Fruit fly (Drosophila melanogaster): ENCODE measurements around the gene SPoCk.
"Not testable (repeated sequence)": the region's sequence is repeated elsewhere in the genome, so short reads cannot be mapped to it uniquely, and the experiment has no call there.

SPoCk gene

dm6 chr3L:22720694-22721270 lies 28.5 kb upstream of the SPoCk start, which contains the start of gene mael:
Gene mael, plus strand, starts transcription at chr3L:22721203.
- not testable (repeated sequence) for TF ChIP-seq sv (GFP tag; optimal IDR thresholded peaks at IDR 0.05); dl (GFP tag; optimal IDR thresholded peaks at IDR 0.05; ENCODE audit: insufficient read depth in 1 of 2, partially characterized antibody in 2 of 2); dmrt93B (GFP tag; optimal IDR thresholded peaks at IDR 0.05)

DNA sequence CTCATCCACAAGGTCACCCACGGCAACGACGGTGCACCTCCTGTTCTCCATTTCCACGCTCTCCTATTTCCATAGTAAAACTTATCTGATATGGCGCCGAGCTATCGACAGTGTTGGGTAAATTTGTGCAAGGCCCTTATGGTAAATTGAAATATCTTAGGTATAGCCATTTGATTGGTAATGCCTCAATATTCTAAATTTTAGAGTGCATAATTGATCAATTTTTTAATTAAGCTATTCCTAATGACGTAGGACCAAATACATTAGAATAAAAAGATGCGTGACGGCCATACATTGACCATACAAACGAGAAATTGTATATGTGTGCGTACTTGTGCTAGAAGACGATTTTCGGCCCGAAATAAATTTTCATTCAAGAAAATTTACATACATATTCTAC lies 27.3 kb upstream of the SPoCk start, which contains the start of gene CG14451:
Gene CG14451 (minus strand): TSS at position 101 of the 400 bp plus-strand sequence.
- TF ChIP-seq Vsx2 (GFP tag; optimal IDR thresholded peaks at IDR 0.05; ENCODE audit: partially characterized antibody) = no peak
- TF ChIP-seq h (GFP tag; optimal IDR thresholded peaks at IDR 0.05) = no peak

DNA sequence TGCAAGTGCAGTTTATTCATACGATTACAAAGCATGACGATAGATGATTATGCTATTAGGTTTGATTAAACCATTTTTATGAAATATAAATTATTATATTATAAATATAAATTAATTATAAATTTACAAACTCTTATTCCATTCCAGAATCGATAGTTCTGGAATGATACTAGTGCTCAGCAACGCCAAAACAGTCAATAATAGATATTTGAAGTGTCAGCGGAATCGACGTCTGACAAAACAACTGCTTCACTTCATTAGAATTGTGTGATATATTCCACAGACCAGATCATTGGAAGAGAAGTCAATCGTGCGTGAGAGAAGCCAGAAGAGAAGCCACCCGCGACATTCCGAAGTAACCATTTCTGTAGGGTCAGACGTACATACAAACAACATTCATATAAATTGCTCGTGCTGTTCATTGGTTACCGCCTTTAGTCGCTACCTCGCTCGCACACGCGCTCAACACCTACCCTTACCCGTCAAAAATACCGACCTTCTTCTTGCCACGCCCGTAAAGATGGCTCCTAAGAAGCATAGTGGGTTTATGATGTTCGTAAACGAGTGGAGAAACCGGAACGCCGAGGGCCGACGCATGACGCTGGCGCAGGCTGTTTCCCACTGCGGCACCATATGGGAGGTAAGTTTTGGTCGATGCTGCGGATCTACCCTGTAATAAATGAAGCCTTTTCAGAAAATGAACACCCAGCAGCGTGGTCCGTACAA lies 25.0 kb upstream of the SPoCk start:
- TF ChIP-seq OdsH (GFP tag; optimal IDR thresholded peaks at IDR 0.05) (no peak), usp (GFP tag; optimal IDR thresholded peaks at IDR 0.05) (no peak), Abd-B (GFP tag; optimal IDR thresholded peaks at IDR 0.05) (no peak), h (GFP tag; optimal IDR thresholded peaks at IDR 0.05) (no peak), Jra (GFP tag; optimal IDR thresholded peaks at IDR 0.05) (no peak)

DNA sequence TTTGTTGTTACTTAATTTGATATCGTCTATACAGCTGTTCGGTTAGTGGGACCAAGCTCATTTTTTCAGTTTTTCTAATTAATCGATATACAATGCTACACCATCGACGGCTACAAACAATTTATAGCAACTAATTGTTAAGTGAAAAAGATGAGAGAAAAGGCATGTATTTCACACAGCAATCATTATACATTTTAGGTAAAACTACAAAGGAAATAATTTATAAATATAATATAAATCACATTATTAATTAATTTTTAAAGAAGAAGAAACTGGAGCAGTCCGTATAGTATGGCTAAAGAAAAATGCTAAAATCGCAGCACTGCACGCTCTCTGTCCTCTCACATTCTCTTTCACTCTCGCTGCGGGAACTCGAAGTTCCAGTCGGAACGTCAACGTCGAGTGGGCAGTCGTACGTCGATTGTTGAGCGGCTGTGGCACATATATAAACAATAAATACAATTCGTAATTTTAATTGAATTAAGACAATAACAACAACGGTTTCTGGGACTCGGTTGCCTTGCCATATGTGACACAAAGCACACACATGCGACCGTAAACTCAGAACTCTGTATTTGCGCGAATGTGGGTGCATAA lies 21.4 kb upstream of the SPoCk start, which contains the start of the genes CG14450 and CG11367:
Gene CG14450 (minus strand): TSS at position 51 of the 597 bp plus-strand sequence.
Gene CG11367 (plus strand): TSS at position 373 of the 597 bp plus-strand sequence.
- TF ChIP-seq HLH106 (tag; optimal IDR thresholded peaks at IDR 0.05) = peak; percentile 30
- peak; percentile 2 to 55 for TF ChIP-seq dl (GFP tag; optimal IDR thresholded peaks at IDR 0.05; ENCODE audit: insufficient read depth in 1 of 2, partially characterized antibody in 2 of 2)
- TF ChIP-seq Rel (GFP tag; optimal IDR thresholded peaks at IDR 0.05) = no peak
- peak; percentile 33 for TF ChIP-seq Rel (tag; optimal IDR thresholded peaks at IDR 0.05)
- peak; percentile 10 for TF ChIP-seq CG9705 (GFP tag; optimal IDR thresholded peaks at IDR 0.05)
- no peak for TF ChIP-seq N (GFP tag; optimal IDR thresholded peaks at IDR 0.05)
- TF ChIP-seq Vsx2 (GFP tag; optimal IDR thresholded peaks at IDR 0.05; ENCODE audit: partially characterized antibody) = peak; percentile 79
- TF ChIP-seq sv (GFP tag; optimal IDR thresholded peaks at IDR 0.05) = no peak
- peak; percentile 74 for TF ChIP-seq Dif (GFP tag; optimal IDR thresholded peaks at IDR 0.05; ENCODE audit: partially characterized antibody)
- no peak for TF ChIP-seq OdsH (GFP tag; optimal IDR thresholded peaks at IDR 0.05)
- TF ChIP-seq h (GFP tag; optimal IDR thresholded peaks at IDR 0.05) = peak; percentile 52
- TF ChIP-seq woc (GFP tag; optimal IDR thresholded peaks at IDR 0.05) = peak; percentile 64
- TF ChIP-seq Hr83 (GFP tag; optimal IDR thresholded peaks at IDR 0.05; ENCODE audit: poor library complexity, severe bottlenecking) = peak; percentile 33
- TF ChIP-seq sage (GFP tag; optimal IDR thresholded peaks at IDR 0.05) = peak; percentile 35
- peak; percentile 95 for TF ChIP-seq Myc (optimal IDR thresholded peaks at IDR 0.05)

- TF ChIP-seq CG9705 (GFP tag; optimal IDR thresholded peaks at IDR 0.05) (no peak), Hr83 (GFP tag; optimal IDR thresholded peaks at IDR 0.05; ENCODE audit: poor library complexity, severe bottlenecking) (no peak), Myc (optimal IDR thresholded peaks at IDR 0.05) (no peak), tai (GFP tag; optimal IDR thresholded peaks at IDR 0.05) (no peak), dmrt93B (GFP tag; optimal IDR thresholded peaks at IDR 0.05) (no peak), Dif (GFP tag; optimal IDR thresholded peaks at IDR 0.05; ENCODE audit: partially characterized antibody) (no peak), Vsx2 (GFP tag; optimal IDR thresholded peaks at IDR 0.05; ENCODE audit: partially characterized antibody) (no peak), Rel (GFP tag; optimal IDR thresholded peaks at IDR 0.05) (no peak), Rel (tag; optimal IDR thresholded peaks at IDR 0.05) (no peak), sv (GFP tag; optimal IDR thresholded peaks at IDR 0.05) (no peak), CG32264 (GFP tag; optimal IDR thresholded peaks at IDR 0.05) (no peak), Sp1 (GFP tag; optimal IDR thresholded peaks at IDR 0.05) (no peak), dl (GFP tag; optimal IDR thresholded peaks at IDR 0.05; ENCODE audit: insufficient read depth in 1 of 2, partially characterized antibody in 2 of 2) (no peak), psq (GFP tag; optimal IDR thresholded peaks at IDR 0.05) (no peak), sage (GFP tag; optimal IDR thresholded peaks at IDR 0.05) (no peak), h (GFP tag; optimal IDR thresholded peaks at IDR 0.05) (no peak), Hr78 (GFP tag; optimal IDR thresholded peaks at IDR 0.05) (no peak)
Measured at dm6 chr3L:22729466-22729865, 19.8 kb upstream of the SPoCk start, which contains the start of gene CG32454. Gene CG32454, plus strand, starts transcription at chr3L:22729766.

DNA sequence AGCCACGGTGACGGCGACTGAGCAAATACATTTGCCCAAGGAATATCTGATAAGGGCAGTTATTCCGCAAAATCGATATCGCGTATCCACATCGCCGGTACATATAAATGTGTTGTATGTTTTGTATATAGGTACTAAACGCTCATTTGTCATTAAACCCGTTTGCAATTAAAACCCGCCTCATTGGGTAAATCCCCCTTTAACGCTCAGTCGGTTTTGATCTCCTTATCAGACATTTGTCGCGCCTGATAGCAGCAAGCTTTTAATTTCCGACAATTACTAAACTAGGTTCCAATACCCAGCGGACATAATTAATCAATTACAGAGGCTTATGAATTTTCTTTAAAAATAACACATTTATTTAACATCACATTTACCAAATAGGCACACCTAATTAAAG lies 17.9 kb upstream of the SPoCk start:
- TF ChIP-seq rgr (GFP tag; optimal IDR thresholded peaks at IDR 0.05) (no peak), HLH106 (tag; optimal IDR thresholded peaks at IDR 0.05) (no peak), Rel (GFP tag; optimal IDR thresholded peaks at IDR 0.05) (no peak), Rel (tag; optimal IDR thresholded peaks at IDR 0.05) (peak; percentile 92)

All from whole organism, wandering third instar larva.